Fruit fly (Drosophila melanogaster) whole organism: ENCODE data around the gene Prp3.

Experiments
- Dll ChIP-seq: fragments of >200 bp; optimal IDR thresholded peaks from 2 replicates; lab custom pipeline; 2017
- pan ChIP-seq: fragments of >200 bp; optimal IDR thresholded peaks from 2 replicates; lab custom pipeline; 2017
- psq ChIP-seq: fragments of >200 bp; optimal IDR thresholded peaks from 2 replicates; lab custom pipeline; 2017
- usp ChIP-seq: fragments of >200 bp; optimal IDR thresholded peaks from 2 replicates; lab custom pipeline; 2017; ENCODE audit warnings: missing biosample characterization, missing genetic modification characterization, mixed read lengths

- TF ChIP-seq usp (no peak), psq (no peak), pan (lab: Kevin White, UChicago) (no peak), Dll (no peak)
Observed at dm6 chr3L:19908201-19909127, 1.6 kb upstream of the Prp3 start.
